Worm (Caenorhabditis elegans) whole organism, L4 larva: ENCODE measurements around the gene srx-121.

Experiments
- T26A8.4 ChIP-seq: fragments of 200-800 bp; sonication (Bioruptor generic); IDR thresholded peaks from 2 replicates; pipeline ENCODE4 v1.3.6; 2022; ENCODE audit warnings: missing genetic modification characterization, missing compliant biosample characterization
- Y105C5A.15 ChIP-seq: fragments of 200-800 bp; sonication (Bioruptor generic); IDR thresholded peaks from 2 replicates; pipeline ENCODE4 v1.3.6; 2022; ENCODE audit warnings: missing genetic modification characterization, missing compliant biosample characterization
- Y48G9A.11 ChIP-seq: fragments of 200-800 bp; sonication (Bioruptor generic); IDR thresholded peaks from 2 replicates; pipeline ENCODE4 v1.3.6; 2022; ENCODE audit warnings: missing genetic modification reagents, missing genetic modification characterization, missing compliant biosample characterization
- Y75B8A.6 ChIP-seq: fragments of 200-800 bp; sonication (Bioruptor generic); IDR thresholded peaks from 2 replicates; pipeline ENCODE4 v1.3.6; 2022; ENCODE audit warnings: missing genetic modification reagents, missing genetic modification characterization, missing compliant biosample characterization
- ZK337.2 ChIP-seq: fragments of 200-800 bp; sonication (Bioruptor generic); IDR thresholded peaks from 2 replicates; pipeline ENCODE4 v1.3.6; 2022; ENCODE audit warnings: missing genetic modification reagents, missing genetic modification characterization, missing compliant biosample characterization
- ZK546.5 ChIP-seq, 2 experiments: sonication (generic microtip); optimal IDR thresholded peaks; 2 replicates each; lab custom pipeline; 2017; ENCODE audit warnings: missing biosample characterization in 2 of 2, missing genetic modification characterization in 2 of 2
- attf-4 ChIP-seq: sonication (generic microtip); optimal IDR thresholded peaks from 3 replicates; lab custom pipeline; 2017; ENCODE audit warnings: missing biosample characterization, missing genetic modification characterization
- ceh-20 ChIP-seq: fragments of 200-800 bp; sonication (Bioruptor generic); IDR thresholded peaks from 2 replicates; pipeline ENCODE4 v1.3.6; 2022; ENCODE audit warnings: missing genetic modification reagents, missing genetic modification characterization, missing compliant biosample characterization
- ceh-62 ChIP-seq: sonication (generic microtip); optimal IDR thresholded peaks from 2 replicates; lab custom pipeline; 2017; ENCODE audit warnings: missing biosample characterization, missing genetic modification characterization
- ces-1 ChIP-seq: fragments of 150-350 bp; sonication (generic microtip); optimal IDR thresholded peaks from 4 replicates; lab custom pipeline; 2014; ENCODE audit warnings: missing biosample characterization, missing genetic modification reagents, missing genetic modification characterization
- cey-2 ChIP-seq: sonication (generic microtip); optimal IDR thresholded peaks from 3 replicates; lab custom pipeline; 2017; ENCODE audit warnings: missing genetic modification characterization, mild to moderate bottlenecking, missing compliant biosample characterization, antibody characterized with exemption, borderline replicate concordance; ENCODE audit not compliant: insufficient read depth
- ctbp-1 ChIP-seq: fragments of 200-800 bp; sonication (Bioruptor generic); IDR thresholded peaks from 2 replicates; pipeline ENCODE4 v1.3.6; 2022; ENCODE audit warnings: missing genetic modification reagents, missing genetic modification characterization, missing compliant biosample characterization
- daf-12 ChIP-seq: fragments of 150-350 bp; optimal IDR thresholded peaks from 2 replicates; lab custom pipeline; 2014; ENCODE audit warnings: missing biosample characterization, missing genetic modification reagents, missing genetic modification characterization
- daf-19 ChIP-seq: fragments of 200-800 bp; sonication (Bioruptor generic); conservative IDR thresholded peaks from 2 replicates; pipeline ENCODE4 v1.3.6; 2022; ENCODE audit warnings: missing genetic modification characterization, missing compliant biosample characterization
- daf-8 ChIP-seq: fragments of 200-800 bp; sonication (Bioruptor generic); IDR thresholded peaks from 2 replicates; pipeline ENCODE4 v1.3.6; 2022; ENCODE audit warnings: missing genetic modification characterization, missing compliant biosample characterization
- dmd-9 ChIP-seq: fragments of 200-800 bp; sonication (Bioruptor generic); IDR thresholded peaks from 2 replicates; pipeline ENCODE4 v1.3.6; 2022; ENCODE audit warnings: missing genetic modification reagents, missing genetic modification characterization, missing compliant biosample characterization
- duxl-1 ChIP-seq: sonication (generic microtip); optimal IDR thresholded peaks from 2 replicates; lab custom pipeline; 2016; ENCODE audit warnings: mild to moderate bottlenecking, missing genetic modification characterization, moderate library complexity, missing compliant biosample characterization; ENCODE audit not compliant: poor library complexity
- dve-1 ChIP-seq: sonication (generic microtip); optimal IDR thresholded peaks from 2 replicates; lab custom pipeline; 2017; ENCODE audit warnings: antibody characterized with exemption, mild to moderate bottlenecking, missing genetic modification characterization, missing compliant biosample characterization; ENCODE audit not compliant: insufficient read depth
- egl-43 ChIP-seq: fragments of 200-800 bp; sonication (Bioruptor generic); IDR thresholded peaks from 2 replicates; pipeline ENCODE4 v1.3.6; 2022; ENCODE audit warnings: missing genetic modification reagents, missing genetic modification characterization, missing compliant biosample characterization
- fkh-10 ChIP-seq: fragments of 150-350 bp; optimal IDR thresholded peaks from 2 replicates; lab custom pipeline; 2014; ENCODE audit warnings: missing biosample characterization, missing genetic modification reagents, missing genetic modification characterization
- hif-1 ChIP-seq, 2 experiments: sonication (generic microtip); optimal IDR thresholded peaks; 2 replicates each; lab custom pipeline; 2016 to 2017; ENCODE audit warnings: missing compliant biosample characterization in 2 of 2, missing genetic modification characterization in 2 of 2, missing genetic modification reagents in 2 of 2, missing genotype in 2 of 2, mild to moderate bottlenecking in 1 of 2
- hmg-1.1 ChIP-seq: fragments of 200-800 bp; sonication (Bioruptor generic); IDR thresholded peaks from 2 replicates; pipeline ENCODE4 v1.3.6; 2022; ENCODE audit warnings: missing genetic modification reagents, missing genetic modification characterization, missing compliant biosample characterization
- jun-1 ChIP-seq: fragments of 150-350 bp; optimal IDR thresholded peaks from 2 replicates; lab custom pipeline; 2014; ENCODE audit warnings: missing biosample characterization, missing genetic modification reagents, missing genetic modification characterization
- lin-13 ChIP-seq: fragments of 150-350 bp; optimal IDR thresholded peaks from 2 replicates; lab custom pipeline; 2014; ENCODE audit warnings: missing biosample characterization, missing genetic modification reagents, missing genetic modification characterization
- lin-39 ChIP-seq: fragments of 150-350 bp; optimal IDR thresholded peaks from 2 replicates; lab custom pipeline; 2014; ENCODE audit warnings: missing biosample characterization, missing genetic modification reagents, missing genetic modification characterization
- lsy-2 ChIP-seq, 2 experiments: fragments of 150-350 bp in 1 of 2; sonication (generic microtip) in 1 of 2; optimal IDR thresholded peaks; 2 replicates each; lab custom pipeline; 2014 to 2017; ENCODE audit warnings: missing biosample characterization in 2 of 2, missing genetic modification characterization in 2 of 2
- mdl-1 ChIP-seq, 2 experiments: fragments of 150-350 bp in 1 of 2; sonication (generic microtip) in 1 of 2; optimal IDR thresholded peaks; 2 replicates each; lab custom pipeline; 2014 to 2017; ENCODE audit warnings: missing biosample characterization in 2 of 2, missing genetic modification characterization in 2 of 2
- mdt-29 ChIP-seq: fragments of 200-800 bp; sonication (Bioruptor generic); IDR thresholded peaks from 2 replicates; pipeline ENCODE4 v1.3.6; 2022; ENCODE audit warnings: missing genetic modification reagents, missing genetic modification characterization, missing compliant biosample characterization
- mep-1 ChIP-seq: fragments of 150-350 bp; sonication (generic microtip); optimal IDR thresholded peaks from 3 replicates; lab custom pipeline; 2014; ENCODE audit warnings: missing biosample characterization, missing genetic modification characterization
- mes-2 ChIP-seq: sonication (generic microtip); optimal IDR thresholded peaks from 2 replicates; lab custom pipeline; 2016; ENCODE audit warnings: missing genotype, mild to moderate bottlenecking, missing genetic modification characterization, missing compliant biosample characterization; ENCODE audit not compliant: poor library complexity, severe bottlenecking
- mxl-3 ChIP-seq: fragments of 200-800 bp; sonication (Bioruptor generic); optimal IDR thresholded peaks from 2 replicates; lab custom pipeline; 2018; ENCODE audit warnings: mild to moderate bottlenecking, missing genetic modification characterization, missing compliant biosample characterization
- nhr-10 ChIP-seq: fragments of 150-350 bp; optimal IDR thresholded peaks from 2 replicates; lab custom pipeline; 2014; ENCODE audit warnings: missing biosample characterization, missing genetic modification characterization
- nhr-11 ChIP-seq: fragments of 150-350 bp; optimal IDR thresholded peaks from 2 replicates; lab custom pipeline; 2014; ENCODE audit warnings: missing biosample characterization, missing genetic modification characterization
- nhr-237 ChIP-seq: sonication (generic microtip); optimal IDR thresholded peaks from 2 replicates; lab custom pipeline; 2017; ENCODE audit warnings: missing biosample characterization, missing genetic modification characterization
- nhr-28 ChIP-seq: fragments of 150-350 bp; optimal IDR thresholded peaks from 2 replicates; lab custom pipeline; 2014; ENCODE audit warnings: missing biosample characterization, missing genetic modification characterization
- nhr-42 ChIP-seq: fragments of 200-800 bp; sonication (Bioruptor generic); IDR thresholded peaks from 2 replicates; pipeline ENCODE4 v1.3.6; 2022; ENCODE audit warnings: missing genetic modification characterization, missing compliant biosample characterization
- nhr-48 ChIP-seq: sonication (generic microtip); optimal IDR thresholded peaks from 2 replicates; lab custom pipeline; 2016; ENCODE audit warnings: mild to moderate bottlenecking, missing genetic modification characterization, missing compliant biosample characterization
- nhr-76 ChIP-seq: fragments of 150-350 bp; optimal IDR thresholded peaks from 2 replicates; lab custom pipeline; 2014; ENCODE audit warnings: missing biosample characterization, missing genetic modification characterization
- nhr-77 ChIP-seq: fragments of 150-350 bp; optimal IDR thresholded peaks from 2 replicates; lab custom pipeline; 2014; ENCODE audit warnings: missing biosample characterization, missing genetic modification characterization
- pha-4 ChIP-seq, 2 experiments: fragments of 150-350 bp in 1 of 2; fragments of 200-800 bp in 1 of 2; sonication (Bioruptor generic) in 1 of 2; IDR thresholded peaks in 1 of 2; optimal IDR thresholded peaks in 1 of 2; 2 replicates each; pipeline versions ENCODE4 v1.3.6 to Lab custom; 2014 to 2022; ENCODE audit warnings: missing genetic modification characterization in 2 of 2, missing genetic modification reagents in 2 of 2, missing biosample characterization in 1 of 2, missing compliant biosample characterization in 1 of 2
- php-3 ChIP-seq: fragments of 200-800 bp; sonication (Bioruptor generic); IDR thresholded peaks from 2 replicates; pipeline ENCODE4 v1.3.6; 2022; ENCODE audit warnings: missing genetic modification reagents, missing genetic modification characterization, missing compliant biosample characterization
- pqm-1 ChIP-seq: sonication (generic microtip); optimal IDR thresholded peaks from 2 replicates; lab custom pipeline; 2017; ENCODE audit warnings: missing biosample characterization, missing genetic modification characterization
- set-16 ChIP-seq: fragments of 200-800 bp; sonication (Bioruptor generic); IDR thresholded peaks from 2 replicates; pipeline ENCODE4 v1.3.6; 2022; ENCODE audit warnings: missing genetic modification reagents, missing genetic modification characterization, missing compliant biosample characterization
- unc-130 ChIP-seq: sonication (generic microtip); optimal IDR thresholded peaks from 2 replicates; lab custom pipeline; 2016; ENCODE audit warnings: missing genetic modification reagents, missing genetic modification characterization, missing compliant biosample characterization
- unc-39 ChIP-seq: sonication (generic microtip); optimal IDR thresholded peaks from 2 replicates; lab custom pipeline; 2017; ENCODE audit warnings: missing biosample characterization, missing genetic modification characterization
- unc-62 ChIP-seq, 3 experiments: fragments of 150-350 bp in 1 of 3; sonication (generic microtip); optimal IDR thresholded peaks in 2 of 3; peaks in 1 of 3; 1 replicate in 1 of 3; 2 replicates in 2 of 3; lab custom pipeline; 2014 to 2017; ENCODE audit warnings: missing biosample characterization in 3 of 3, missing genetic modification characterization in 3 of 3, missing genetic modification reagents in 3 of 3, missing genotype in 1 of 3
- zfp-2 ChIP-seq: sonication (generic microtip); optimal IDR thresholded peaks from 2 replicates; lab custom pipeline; 2016; ENCODE audit warnings: mild to moderate bottlenecking, missing genetic modification characterization, missing compliant biosample characterization
- ztf-7 ChIP-seq: fragments of 150-350 bp; optimal IDR thresholded peaks from 2 replicates; lab custom pipeline; 2014; ENCODE audit warnings: missing biosample characterization, missing genetic modification characterization

srx-121 gene

DNA sequence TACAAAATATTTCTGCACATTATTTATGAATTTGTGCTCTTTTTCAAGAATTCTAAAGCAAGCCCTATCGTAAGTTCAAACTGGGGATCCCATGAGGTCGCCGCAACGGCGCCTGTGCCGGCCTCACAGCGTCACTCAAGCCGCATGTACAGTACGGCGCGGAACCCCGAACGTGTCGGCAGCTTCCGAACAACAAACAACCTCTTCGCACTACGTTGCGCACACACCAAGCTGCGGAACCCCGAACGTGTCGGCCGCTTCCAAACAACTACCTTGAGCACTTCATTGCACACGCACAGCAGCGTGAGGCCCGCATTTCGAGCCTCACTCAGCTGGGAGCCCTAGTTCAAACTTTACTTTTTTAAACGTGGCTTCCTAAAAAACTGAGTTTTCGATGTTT, 21.5 kb upstream of the srx-121 start:
- TF ChIP-seq egl-43 (GFP tag; lab: Robert Waterston, UW), result 0 out of 2 replicates have a peak, but pooled peaks have one; percentile 4
- TF ChIP-seq php-3 (GFP tag; lab: Robert Waterston, UW), result no peak
- peak; percentile 72 for TF ChIP-seq set-16
- no peak for TF ChIP-seq daf-12 (tag; lab: Kevin White, UChicago)
- no peak for TF ChIP-seq nhr-237 (tag; lab: Kevin White, UChicago)

DNA sequence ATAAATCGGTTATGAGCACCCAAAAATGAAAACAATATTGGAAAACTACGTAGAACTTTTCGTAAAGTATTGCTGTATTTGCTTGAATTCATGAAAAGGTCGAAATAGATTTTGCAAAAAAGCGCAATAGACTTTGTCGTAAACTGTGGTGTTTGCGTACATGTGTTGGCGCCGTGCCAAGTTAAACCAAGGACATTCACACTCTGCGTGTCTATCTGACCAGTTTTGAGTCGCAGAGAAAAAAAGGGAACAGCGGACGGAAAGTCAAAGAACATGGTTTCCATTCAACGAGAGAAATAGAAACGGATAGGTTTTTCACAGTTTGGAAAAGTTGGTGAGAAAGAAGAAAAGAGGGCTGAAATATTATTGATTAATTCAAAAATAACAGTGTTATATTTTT, 18.4 kb upstream of the srx-121 start:
- no peak for TF ChIP-seq unc-39 (tag; lab: Kevin White, UChicago)
- TF ChIP-seq nhr-42 (GFP tag; lab: Robert Waterston, UW), result no peak
- peak; percentile 78 for TF ChIP-seq hmg-1.1
- peak; percentile 96 for TF ChIP-seq nhr-48 (tag; lab: Kevin White, UChicago)
- TF ChIP-seq Y105C5A.15 (GFP tag; lab: Robert Waterston, UW), result no peak
- TF ChIP-seq unc-62 (GFP tag; optimal IDR thresholded peaks at IDR 0.05 in 1 of 2; lab: Kevin White, UChicago), result peak in 1 of 2 experiments; percentile 67
- no peak for TF ChIP-seq unc-62 (tag; optimal IDR thresholded peaks at IDR 0.05; lab: Kevin White, UChicago)
- TF ChIP-seq ctbp-1 (GFP tag; lab: Robert Waterston, UW), result peak; percentile 57; the same call in 1 of the 2 replicates
- TF ChIP-seq Y48G9A.11 (GFP tag; lab: Robert Waterston, UW), result no peak
- TF ChIP-seq daf-19 (GFP tag; lab: Robert Waterston, UW), result no peak
- peak; percentile 78 for TF ChIP-seq duxl-1 (tag; lab: Kevin White, UChicago)
- TF ChIP-seq ZK337.2 (GFP tag; lab: Robert Waterston, UW), result no peak
- TF ChIP-seq lin-13, result peak; percentile 38
- TF ChIP-seq ZK546.5 (tag; optimal IDR thresholded peaks at IDR 0.05; lab: Kevin White, UChicago), result no peak
- no peak for TF ChIP-seq dve-1 (tag; lab: Kevin White, UChicago)
- peak; percentile 49; the same call in 1 of the 2 replicates for TF ChIP-seq ceh-20
- peak; percentile 62 for TF ChIP-seq nhr-76 (tag; lab: Kevin White, UChicago)
- TF ChIP-seq jun-1 (tag; lab: Kevin White, UChicago), result peak; percentile 45
- TF ChIP-seq ztf-7 (tag; lab: Kevin White, UChicago), result no peak
- no peak for TF ChIP-seq pha-4 (GFP tag; IDR thresholded peaks at IDR 0.05; lab: Robert Waterston, UW)
- TF ChIP-seq pha-4 (tag; optimal IDR thresholded peaks at IDR 0.05; lab: Kevin White, UChicago), result peak; percentile 70
- TF ChIP-seq attf-4 (tag; lab: Kevin White, UChicago), result no peak
- TF ChIP-seq nhr-77, result peak; percentile 53
- peak; percentile 75 for TF ChIP-seq mes-2 (tag; lab: Kevin White, UChicago)
- TF ChIP-seq unc-130, result no peak
- peak; percentile 94 for TF ChIP-seq nhr-28 (tag; lab: Kevin White, UChicago)
- no peak for TF ChIP-seq mdt-29 (GFP tag; lab: Robert Waterston, UW)
- peak; percentile 85 for TF ChIP-seq mep-1
- peak; percentile 43 to 80 for TF ChIP-seq mdl-1 (tag; optimal IDR thresholded peaks at IDR 0.05; lab: Kevin White, UChicago)
- peak; percentile 75 to 87 for TF ChIP-seq lsy-2 (tag; optimal IDR thresholded peaks at IDR 0.05; lab: Kevin White, UChicago)
- no peak for TF ChIP-seq Y75B8A.6 (GFP tag; lab: Robert Waterston, UW)
- TF ChIP-seq zfp-2 (tag; lab: Kevin White, UChicago), result peak; percentile 7
- TF ChIP-seq mxl-3 (GFP tag; lab: Kevin White, UChicago), result peak; percentile 87
- peak in 1 of 2 experiments; percentile 49 for TF ChIP-seq hif-1 (tag; optimal IDR thresholded peaks at IDR 0.05; lab: Kevin White, UChicago)
- TF ChIP-seq ces-1 (GFP tag; lab: Kevin White, UChicago), result no peak
- peak; percentile 12 for TF ChIP-seq nhr-10 (tag; lab: Kevin White, UChicago)
- TF ChIP-seq fkh-10 (GFP tag; lab: Kevin White, UChicago), result peak; percentile 12
- peak; percentile 44; the same call in 1 of the 2 replicates for TF ChIP-seq T26A8.4
- TF ChIP-seq nhr-11 (tag; lab: Kevin White, UChicago), result peak; percentile 83
- no peak; the same call in 1 of the 2 replicates for TF ChIP-seq dmd-9 (GFP tag; lab: Robert Waterston, UW)
- TF ChIP-seq lin-39 (tag; lab: Kevin White, UChicago), result no peak
- TF ChIP-seq cey-2 (tag; lab: Kevin White, UChicago), result peak; percentile 18
- no peak for TF ChIP-seq ceh-62 (tag; lab: Kevin White, UChicago)
- TF ChIP-seq pqm-1, result no peak
- TF ChIP-seq daf-8 (GFP tag; lab: Robert Waterston, UW), result no peak
